Worm (Caenorhabditis elegans) whole organism, mixed stage, embryonic: ENCODE measurements around the gene such-1.
A peak's percentile ranks its signal among the peaks of the same experiment; 100 is the strongest.

Experiments
- bed-3 ChIP-seq: fragments of 200-800 bp; sonication (Bioruptor generic); optimal IDR thresholded peaks from 3 replicates; lab custom pipeline; 2018; ENCODE audit warnings: mild to moderate bottlenecking, missing genetic modification characterization, moderate library complexity, missing compliant biosample characterization
- blmp-1 ChIP-seq: fragments of 150-350 bp; optimal IDR thresholded peaks from 2 replicates; lab custom pipeline; 2014; ENCODE audit warnings: missing biosample characterization, missing genetic modification characterization
- ceh-39 ChIP-seq: fragments of 150-350 bp; optimal IDR thresholded peaks from 2 replicates; lab custom pipeline; 2014; ENCODE audit warnings: missing biosample characterization, missing genetic modification characterization
- ceh-43 ChIP-seq: fragments of 200-800 bp; sonication (Bioruptor generic); optimal IDR thresholded peaks from 2 replicates; lab custom pipeline; 2018; ENCODE audit warnings: mild to moderate bottlenecking, missing genetic modification characterization, moderate library complexity, missing compliant biosample characterization
- ceh-83 ChIP-seq: fragments of 200-800 bp; sonication (Bioruptor generic); optimal IDR thresholded peaks from 2 replicates; lab custom pipeline; 2018; ENCODE audit warnings: mild to moderate bottlenecking, missing genetic modification characterization, missing compliant biosample characterization
- ces-1 ChIP-seq: fragments of 150-350 bp; optimal IDR thresholded peaks from 2 replicates; lab custom pipeline; 2014; ENCODE audit warnings: missing biosample characterization, missing genetic modification reagents, missing genetic modification characterization
- cnd-1 ChIP-seq: fragments of 200-800 bp; sonication (Bioruptor generic); optimal IDR thresholded peaks from 2 replicates; lab custom pipeline; 2018; ENCODE audit warnings: mild to moderate bottlenecking, missing genetic modification characterization, missing compliant biosample characterization
- elt-1 ChIP-seq: sonication (generic microtip); optimal IDR thresholded peaks from 2 replicates; lab custom pipeline; 2017; ENCODE audit warnings: missing genetic modification characterization, mild to moderate bottlenecking, missing compliant biosample characterization, antibody characterized with exemption, moderate library complexity, borderline replicate concordance; ENCODE audit not compliant: insufficient read depth
- elt-3 ChIP-seq: fragments of 150-350 bp; optimal IDR thresholded peaks from 2 replicates; lab custom pipeline; 2014; ENCODE audit warnings: missing biosample characterization, missing genetic modification characterization
- flh-1 ChIP-seq: fragments of 200-800 bp; sonication (Bioruptor generic); optimal IDR thresholded peaks from 2 replicates; lab custom pipeline; 2018; ENCODE audit warnings: mild to moderate bottlenecking, missing genetic modification characterization, moderate library complexity, missing compliant biosample characterization
- ham-2 ChIP-seq: fragments of 200-800 bp; sonication (Bioruptor generic); optimal IDR thresholded peaks from 2 replicates; lab custom pipeline; 2018; ENCODE audit warnings: mild to moderate bottlenecking, missing genetic modification characterization, missing compliant biosample characterization
- hlh-1 ChIP-seq: fragments of 150-350 bp; optimal IDR thresholded peaks from 2 replicates; lab custom pipeline; 2014; ENCODE audit warnings: missing biosample characterization, missing genetic modification reagents, missing genetic modification characterization
- lin-13 ChIP-seq: fragments of 150-350 bp; optimal IDR thresholded peaks from 2 replicates; lab custom pipeline; 2014; ENCODE audit warnings: missing biosample characterization, missing genetic modification characterization
- lsy-2 ChIP-seq: fragments of 150-350 bp; optimal IDR thresholded peaks from 2 replicates; lab custom pipeline; 2014; ENCODE audit warnings: missing biosample characterization, missing genetic modification characterization
- mep-1 ChIP-seq: fragments of 150-350 bp; optimal IDR thresholded peaks from 2 replicates; lab custom pipeline; 2017; ENCODE audit warnings: missing biosample characterization, missing genetic modification reagents, missing genetic modification characterization, inconsistent platforms
- mls-2 ChIP-seq: sonication (generic microtip); optimal IDR thresholded peaks from 2 replicates; lab custom pipeline; 2016; ENCODE audit warnings: mild to moderate bottlenecking, missing genetic modification characterization, moderate library complexity, missing compliant biosample characterization
- nhr-12 ChIP-seq: fragments of 150-350 bp; optimal IDR thresholded peaks from 2 replicates; lab custom pipeline; 2014; ENCODE audit warnings: missing biosample characterization, missing genetic modification characterization
- nhr-2 ChIP-seq: fragments of 150-350 bp; optimal IDR thresholded peaks from 2 replicates; lab custom pipeline; 2014; ENCODE audit warnings: missing biosample characterization, missing genetic modification characterization
- nhr-76 ChIP-seq: sonication (generic microtip); optimal IDR thresholded peaks from 2 replicates; lab custom pipeline; 2017; ENCODE audit warnings: missing biosample characterization, missing genetic modification characterization
- pha-4 ChIP-seq: fragments of 150-350 bp; optimal IDR thresholded peaks from 2 replicates; lab custom pipeline; 2018; ENCODE audit warnings: missing biosample characterization, missing genetic modification reagents, missing genetic modification characterization
- sem-2 ChIP-seq: fragments of 200-800 bp; sonication (Bioruptor generic); optimal IDR thresholded peaks from 2 replicates; lab custom pipeline; 2018; ENCODE audit warnings: mild to moderate bottlenecking, missing genetic modification characterization, missing compliant biosample characterization
- snpc-4 ChIP-seq: fragments of 150-350 bp; optimal IDR thresholded peaks from 2 replicates; lab custom pipeline; 2014; ENCODE audit warnings: missing biosample characterization, missing genetic modification characterization
- sptf-1 ChIP-seq: sonication (generic microtip); optimal IDR thresholded peaks from 2 replicates; lab custom pipeline; 2017; ENCODE audit warnings: mild to moderate bottlenecking, missing genetic modification characterization, moderate library complexity, missing compliant biosample characterization
- tbx-8 ChIP-seq: fragments of 200-800 bp; sonication (Bioruptor generic); optimal IDR thresholded peaks from 2 replicates; lab custom pipeline; 2018; ENCODE audit warnings: mild to moderate bottlenecking, missing genetic modification characterization, moderate library complexity, missing compliant biosample characterization
- unc-120 ChIP-seq: sonication (generic microtip); optimal IDR thresholded peaks from 2 replicates; lab custom pipeline; 2017; ENCODE audit warnings: missing genetic modification characterization, missing compliant biosample characterization; ENCODE audit not compliant: poor library complexity, severe bottlenecking
- unc-39 ChIP-seq: fragments of 150-350 bp; optimal IDR thresholded peaks from 2 replicates; lab custom pipeline; 2014; ENCODE audit warnings: missing biosample characterization, missing genetic modification characterization
- unc-62 ChIP-seq: fragments of 150-350 bp; optimal IDR thresholded peaks from 2 replicates; lab custom pipeline; 2014; ENCODE audit warnings: missing biosample characterization, missing genetic modification reagents, missing genetic modification characterization
- zip-8 ChIP-seq: fragments of 150-350 bp; optimal IDR thresholded peaks from 2 replicates; lab custom pipeline; 2014; ENCODE audit warnings: missing biosample characterization, missing genetic modification characterization
- ztf-11 ChIP-seq: fragments of 150-350 bp; optimal IDR thresholded peaks from 2 replicates; lab custom pipeline; 2014; ENCODE audit warnings: missing biosample characterization, missing genetic modification characterization

such-1 gene

ce11 chrIII:11471336-11471735 is 52.2 kb downstream of the such-1 start:
- TF ChIP-seq lsy-2: peak; percentile 28
- no peak for TF ChIP-seq bed-3 (GFP tag; lab: Kevin White, UChicago)

- TF ChIP-seq unc-62 (GFP tag; lab: Kevin White, UChicago): no peak
- no peak for TF ChIP-seq ztf-11 (tag; lab: Kevin White, UChicago)
- TF ChIP-seq nhr-76 (tag; lab: Kevin White, UChicago): no peak
- TF ChIP-seq elt-3 (tag; lab: Kevin White, UChicago): no peak
- TF ChIP-seq mep-1 (tag; lab: Kevin White, UChicago): no peak
- TF ChIP-seq ceh-43: no peak
- no peak for TF ChIP-seq zip-8 (tag; lab: Kevin White, UChicago)
- TF ChIP-seq mls-2 (tag; lab: Kevin White, UChicago): no peak
- no peak for TF ChIP-seq ces-1 (GFP tag; lab: Kevin White, UChicago)
- TF ChIP-seq unc-39: no peak
- TF ChIP-seq sem-2: no peak
- no peak for TF ChIP-seq ceh-83 (GFP tag; lab: Kevin White, UChicago)
- TF ChIP-seq snpc-4 (tag; lab: Kevin White, UChicago): no peak
- no peak for TF ChIP-seq cnd-1
- no peak for TF ChIP-seq lin-13 (tag; lab: Kevin White, UChicago)
- no peak for TF ChIP-seq lsy-2
- no peak for TF ChIP-seq elt-1 (tag; lab: Kevin White, UChicago)
- TF ChIP-seq nhr-12: no peak
- TF ChIP-seq pha-4: no peak
- no peak for TF ChIP-seq blmp-1
- TF ChIP-seq, all 35 proteins: peak for 0
These were observed 53.2 kb downstream of the such-1 start, which contains the start of gene bed-2 for ce11 chrIII:11470311-11470858. Gene bed-2 (minus strand): TSS chrIII:11470808.

ce11 chrIII:11467631-11468481 is 55.7 kb downstream of the such-1 start:
- TF ChIP-seq cnd-1 (peak; percentile 5), elt-3 (tag; lab: Kevin White, UChicago) (no peak), ceh-43 (no peak), ces-1 (GFP tag; lab: Kevin White, UChicago) (no peak), unc-120 (tag; lab: Kevin White, UChicago) (peak; percentile 13), nhr-2 (tag; lab: Kevin White, UChicago) (no peak), ham-2 (GFP tag; lab: Kevin White, UChicago) (peak; percentile 96), nhr-76 (tag; lab: Kevin White, UChicago) (no peak), elt-1 (tag; lab: Kevin White, UChicago) (no peak)

- TF ChIP-seq tbx-8 (GFP tag; lab: Kevin White, UChicago): no peak
- peak; percentile 54 for TF ChIP-seq ceh-83 (GFP tag; lab: Kevin White, UChicago)
- TF ChIP-seq ceh-39 (tag; lab: Kevin White, UChicago): no peak
- peak; percentile 52 for TF ChIP-seq sptf-1 (tag; lab: Kevin White, UChicago)
- TF ChIP-seq mls-2 (tag; lab: Kevin White, UChicago): no peak
- TF ChIP-seq zip-8 (tag; lab: Kevin White, UChicago): no peak
- TF ChIP-seq hlh-1 (tag; lab: Kevin White, UChicago): peak; percentile 20
- TF ChIP-seq unc-120 (tag; lab: Kevin White, UChicago): peak; percentile 61
These were observed 57.0 kb downstream of the such-1 start for ce11 chrIII:11466420-11467188.

ce11 chrIII:11465394-11465948 is 58.1 kb downstream of the such-1 start:
- TF ChIP-seq lsy-2 (no peak), sptf-1 (tag; lab: Kevin White, UChicago) (no peak), flh-1 (GFP tag; lab: Kevin White, UChicago) (no peak), pha-4 (no peak), unc-62 (GFP tag; lab: Kevin White, UChicago) (no peak), ztf-11 (tag; lab: Kevin White, UChicago) (no peak)
